Worm (Caenorhabditis elegans) whole organism, late embryonic: Measurements from ENCODE around the gene R09F10.3.

Experiments
- ama-1 ChIP-seq: fragments of 150-350 bp; optimal IDR thresholded peaks from 2 replicates; lab custom pipeline; 2014
- ceh-24 ChIP-seq: sonication (generic microtip); optimal IDR thresholded peaks from 2 replicates; lab custom pipeline; 2016; ENCODE audit warnings: mild to moderate bottlenecking, missing genetic modification characterization, missing compliant biosample characterization
- ceh-48 ChIP-seq: sonication (generic microtip); optimal IDR thresholded peaks from 2 replicates; lab custom pipeline; 2016; ENCODE audit warnings: missing genetic modification characterization, inconsistent platforms, missing compliant biosample characterization
- nhr-11 ChIP-seq: fragments of 150-350 bp; optimal IDR thresholded peaks from 2 replicates; lab custom pipeline; 2014; ENCODE audit warnings: missing biosample characterization, missing genetic modification characterization
- pros-1 ChIP-seq: fragments of 150-350 bp; optimal IDR thresholded peaks from 2 replicates; lab custom pipeline; 2014; ENCODE audit warnings: missing biosample characterization, missing genetic modification reagents, missing genetic modification characterization

DNA sequence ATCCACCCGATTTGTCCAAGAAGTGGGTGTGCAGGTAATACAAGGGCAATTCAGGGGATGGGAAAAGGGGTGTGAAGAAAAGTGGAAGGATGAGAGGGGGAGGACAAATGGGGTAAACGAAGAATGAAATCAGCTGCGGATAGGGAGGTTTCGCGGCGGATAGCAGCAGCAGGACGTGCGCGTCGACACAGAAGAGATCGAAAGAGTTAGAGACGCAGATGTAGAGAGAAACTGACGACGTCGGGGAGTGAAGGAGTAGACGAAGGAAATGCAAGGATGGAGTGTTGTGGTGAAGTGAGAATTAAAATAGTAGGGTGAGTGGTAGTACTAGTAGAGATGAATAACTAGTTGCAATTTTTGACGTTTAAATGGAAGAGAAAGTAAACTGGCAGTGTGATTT, 42.1 kb upstream of the R09F10.3 start, which contains the start of gene M60.6:
- TF ChIP-seq ama-1 (lab: Kevin White, UChicago) (no peak), pros-1 (tag; lab: Kevin White, UChicago) (no peak), nhr-11 (tag; lab: Kevin White, UChicago) (no peak), ceh-48 (no peak), ceh-24 (tag; lab: Kevin White, UChicago) (no peak)
